Worm (Caenorhabditis elegans): ENCODE results near the gene srx-64.

ce11 chrV:3974361-3974760 lies 45.2 kb downstream of the srx-64 start, which contains the start of gene str-82:
- no peak for TF ChIP-seq egrh-3 (GFP tag; IDR thresholded peaks at IDR 0.05)
- no peak for TF ChIP-seq unc-62 (GFP tag; optimal IDR thresholded peaks at IDR 0.05)
- no peak for TF ChIP-seq zfh-2 (GFP tag; conservative IDR thresholded peaks at IDR 0.05)
- TF ChIP-seq atf-7 (tag; optimal IDR thresholded peaks at IDR 0.05): no peak
- no peak for TF ChIP-seq C06A6.2 (GFP tag; conservative IDR thresholded peaks at IDR 0.05)
- no peak for TF ChIP-seq snpc-4 (GFP tag; optimal IDR thresholded peaks at IDR 0.05)
- no peak for TF ChIP-seq snpc-4 (tag; optimal IDR thresholded peaks at IDR 0.05)
- TF ChIP-seq chd-7 (tag; optimal IDR thresholded peaks at IDR 0.05): no peak
- no peak for TF ChIP-seq let-607 (tag; optimal IDR thresholded peaks at IDR 0.05)
- TF ChIP-seq lin-54 (GFP tag; optimal IDR thresholded peaks at IDR 0.05): no peak
- TF ChIP-seq T26A5.8 (tag; optimal IDR thresholded peaks at IDR 0.05): no peak
